Fruit fly (Drosophila melanogaster) whole organism, adult: ENCODE results near the gene CG7702.

Experiments used
- Crg-1 ChIP-seq: fragments of 200-800 bp; sonication (Bioruptor generic); optimal IDR thresholded peaks from 2 replicates; lab custom pipeline; 2016; ENCODE audit warnings: missing biosample characterization, missing genetic modification characterization
- Hr96 ChIP-seq: fragments of 200-800 bp; sonication (Bioruptor generic); optimal IDR thresholded peaks from 2 replicates; lab custom pipeline; 2016; ENCODE audit warnings: missing biosample characterization, missing genetic modification characterization
- ovo ChIP-seq: fragments of 200-800 bp; sonication (Bioruptor generic); optimal IDR thresholded peaks from 2 replicates; lab custom pipeline; 2016; ENCODE audit warnings: missing biosample characterization, missing genetic modification characterization

- TF ChIP-seq ovo (GFP tag; lab: Kevin White, UChicago), result no peak
- no peak for TF ChIP-seq Crg-1 (GFP tag; lab: Kevin White, UChicago)
- no peak for TF ChIP-seq Hr96
Observed at dm6 chr3R:18694952-18695351, 25.8 kb downstream of the CG7702 start, which contains the start of gene CG34282.
